Worm (Caenorhabditis elegans) whole organism, late embryonic: Measurements from ENCODE around the gene srw-36.
A peak's percentile ranks its signal among the peaks of the same experiment; 100 is the strongest.

Source experiments
- C38D4.7 ChIP-seq: fragments of 200-800 bp; sonication (Bioruptor generic); optimal IDR thresholded peaks from 2 replicates; lab custom pipeline; 2018; ENCODE audit warnings: mild to moderate bottlenecking, missing genetic modification characterization, moderate library complexity, missing compliant biosample characterization
- F13H6.1 ChIP-seq: sonication (generic microtip); optimal IDR thresholded peaks from 2 replicates; lab custom pipeline; 2016; ENCODE audit warnings: missing genetic modification characterization, missing compliant biosample characterization
- T23F11.4 ChIP-seq: fragments of 200-800 bp; sonication (Bioruptor generic); optimal IDR thresholded peaks from 2 replicates; lab custom pipeline; 2018; ENCODE audit warnings: mild to moderate bottlenecking, missing genetic modification characterization, missing compliant biosample characterization
- ama-1 ChIP-seq: fragments of 150-350 bp; optimal IDR thresholded peaks from 2 replicates; lab custom pipeline; 2014
- ceh-14 ChIP-seq: sonication (generic microtip); optimal IDR thresholded peaks from 2 replicates; lab custom pipeline; 2016; ENCODE audit warnings: missing genotype, missing genetic modification characterization, missing compliant biosample characterization
- ceh-19 ChIP-seq: fragments of 200-800 bp; sonication (Bioruptor generic); optimal IDR thresholded peaks from 2 replicates; lab custom pipeline; 2018; ENCODE audit warnings: mild to moderate bottlenecking, missing genetic modification characterization, missing compliant biosample characterization
- ceh-2 ChIP-seq: sonication (generic microtip); optimal IDR thresholded peaks from 2 replicates; lab custom pipeline; 2016; ENCODE audit warnings: missing genotype, missing genetic modification characterization, missing compliant biosample characterization
- ceh-22 ChIP-seq: sonication (generic microtip); optimal IDR thresholded peaks from 2 replicates; lab custom pipeline; 2017; ENCODE audit warnings: missing biosample characterization, missing genetic modification characterization
- ceh-24 ChIP-seq: sonication (generic microtip); optimal IDR thresholded peaks from 2 replicates; lab custom pipeline; 2016; ENCODE audit warnings: mild to moderate bottlenecking, missing genetic modification characterization, missing compliant biosample characterization
- ceh-9 ChIP-seq: sonication (generic microtip); optimal IDR thresholded peaks from 2 replicates; lab custom pipeline; 2016; ENCODE audit warnings: mild to moderate bottlenecking, missing genetic modification characterization, inconsistent platforms, missing compliant biosample characterization
- che-1 ChIP-seq: sonication (generic microtip); optimal IDR thresholded peaks from 2 replicates; lab custom pipeline; 2016; ENCODE audit warnings: mild to moderate bottlenecking, missing genetic modification characterization, missing compliant biosample characterization
- dve-1 ChIP-seq: sonication (generic microtip); optimal IDR thresholded peaks from 2 replicates; lab custom pipeline; 2017; ENCODE audit warnings: antibody characterized with exemption, mild to moderate bottlenecking, missing genetic modification characterization, missing compliant biosample characterization
- elt-2 ChIP-seq: sonication (generic microtip); optimal IDR thresholded peaks from 2 replicates; lab custom pipeline; 2016; ENCODE audit warnings: missing genetic modification reagents, missing genetic modification characterization, missing compliant biosample characterization
- eyg-1 ChIP-seq: sonication (generic microtip); optimal IDR thresholded peaks from 2 replicates; lab custom pipeline; 2016; ENCODE audit warnings: missing genotype, missing genetic modification characterization, missing compliant biosample characterization
- fax-1 ChIP-seq: sonication (generic microtip); optimal IDR thresholded peaks from 2 replicates; lab custom pipeline; 2016; ENCODE audit warnings: missing genotype, missing genetic modification characterization, missing compliant biosample characterization
- hlh-6 ChIP-seq: sonication (generic microtip); optimal IDR thresholded peaks from 2 replicates; lab custom pipeline; 2016; ENCODE audit warnings: missing genotype, missing genetic modification characterization, missing compliant biosample characterization
- hlh-8 ChIP-seq: sonication (generic microtip); optimal IDR thresholded peaks from 2 replicates; lab custom pipeline; 2016; ENCODE audit warnings: missing genotype, missing genetic modification characterization, missing compliant biosample characterization
- lim-6 ChIP-seq: sonication (generic microtip); optimal IDR thresholded peaks from 2 replicates; lab custom pipeline; 2016; ENCODE audit warnings: missing genetic modification characterization, missing compliant biosample characterization
- lin-11 ChIP-seq: fragments of 200-800 bp; sonication (Bioruptor generic); optimal IDR thresholded peaks from 2 replicates; lab custom pipeline; 2018; ENCODE audit warnings: mild to moderate bottlenecking, missing genetic modification characterization, missing compliant biosample characterization
- nfya-1 ChIP-seq: sonication (generic microtip); optimal IDR thresholded peaks from 2 replicates; lab custom pipeline; 2017; ENCODE audit warnings: missing genetic modification characterization, mild to moderate bottlenecking, missing compliant biosample characterization, antibody characterized with exemption, moderate library complexity
- odd-2 ChIP-seq: sonication (generic microtip); optimal IDR thresholded peaks from 2 replicates; lab custom pipeline; 2017; ENCODE audit warnings: antibody characterized with exemption, mild to moderate bottlenecking, missing genetic modification characterization, missing compliant biosample characterization
- pag-3 ChIP-seq: sonication (generic microtip); optimal IDR thresholded peaks from 2 replicates; lab custom pipeline; 2016; ENCODE audit warnings: missing compliant biosample characterization, missing genetic modification characterization, borderline replicate concordance
- pha-2 ChIP-seq: sonication (generic microtip); optimal IDR thresholded peaks from 2 replicates; lab custom pipeline; 2017; ENCODE audit warnings: mild to moderate bottlenecking, missing genetic modification characterization, missing compliant biosample characterization
- pqm-1 ChIP-seq: sonication (generic microtip); optimal IDR thresholded peaks from 2 replicates; lab custom pipeline; 2016; ENCODE audit warnings: missing genetic modification characterization, missing compliant biosample characterization
- ref-2 ChIP-seq: sonication (generic microtip); optimal IDR thresholded peaks from 2 replicates; lab custom pipeline; 2016; ENCODE audit warnings: missing genetic modification characterization, missing compliant biosample characterization
- sdc-2 ChIP-seq: sonication (generic microtip); optimal IDR thresholded peaks from 2 replicates; lab custom pipeline; 2016; ENCODE audit warnings: missing genotype, missing genetic modification characterization, missing compliant biosample characterization
- sox-4 ChIP-seq: sonication (generic microtip); optimal IDR thresholded peaks from 2 replicates; lab custom pipeline; 2017; ENCODE audit warnings: mild to moderate bottlenecking, missing genetic modification characterization, inconsistent platforms, missing compliant biosample characterization
- syd-9 ChIP-seq: sonication (generic microtip); optimal IDR thresholded peaks from 2 replicates; lab custom pipeline; 2016; ENCODE audit warnings: mild to moderate bottlenecking, missing genetic modification characterization, moderate library complexity, missing compliant biosample characterization
- tbx-2 ChIP-seq: sonication (generic microtip); optimal IDR thresholded peaks from 2 replicates; lab custom pipeline; 2016; ENCODE audit warnings: missing genetic modification characterization, missing compliant biosample characterization
- tbx-7 ChIP-seq: sonication (generic microtip); optimal IDR thresholded peaks from 2 replicates; lab custom pipeline; 2016; ENCODE audit warnings: missing genotype, missing genetic modification characterization, missing compliant biosample characterization
- ttx-3 ChIP-seq: sonication (generic microtip); optimal IDR thresholded peaks from 2 replicates; lab custom pipeline; 2016; ENCODE audit warnings: missing genetic modification reagents, missing genetic modification characterization, missing compliant biosample characterization
- unc-3 ChIP-seq, 2 experiments: fragments of 200-800 bp in 1 of 2; sonication (Bioruptor generic) in 1 of 2; sonication (generic microtip) in 1 of 2; conservative IDR thresholded peaks in 1 of 2; optimal IDR thresholded peaks in 1 of 2; 2 replicates each; pipeline versions ENCODE4 v1.3.6 to Lab custom; 2016 to 2022; ENCODE audit warnings: missing compliant biosample characterization in 2 of 2, missing genetic modification characterization in 2 of 2, missing genetic modification reagents in 1 of 2

srw-36 gene

DNA sequence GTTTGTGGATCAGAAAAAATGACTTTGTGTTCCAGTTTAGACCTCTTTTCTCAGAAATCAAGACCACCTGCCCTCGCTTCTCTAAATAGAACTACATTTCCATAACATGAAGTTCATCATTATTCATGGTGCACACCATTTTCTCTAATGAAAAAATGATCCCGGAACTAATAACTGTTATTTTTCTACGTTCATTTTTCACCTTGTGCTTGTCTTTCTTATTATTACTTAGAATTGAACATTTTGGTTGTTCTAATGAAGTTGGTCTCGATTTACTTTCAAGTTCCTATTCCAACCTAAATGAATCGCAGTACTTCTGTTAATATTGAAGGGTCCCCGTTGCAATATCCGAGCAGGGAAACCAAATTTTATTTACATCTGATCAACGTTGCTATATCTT lies at the start of gene srw-36:
Gene srw-36 (plus strand): TSS at position 301 of the 400 bp plus-strand sequence.
- TF ChIP-seq ceh-22 (tag; lab: Kevin White, UChicago), result no peak

- TF ChIP-seq fax-1 (no peak), pqm-1 (tag; lab: Kevin White, UChicago) (no peak), tbx-2 (tag; lab: Kevin White, UChicago) (no peak), T23F11.4 (GFP tag; lab: Kevin White, UChicago) (no peak), lin-11 (tag; lab: Kevin White, UChicago) (no peak), elt-2 (tag; lab: Kevin White, UChicago) (peak; percentile 76), syd-9 (no peak), dve-1 (tag; lab: Kevin White, UChicago) (no peak)
Measured at ce11 chrV:16635911-16636310, 47.1 kb upstream of the srw-36 start, which contains the start of gene mltn-11. Gene mltn-11 (plus strand): TSS chrV:16636186.

ce11 chrV:16638204-16638603 lies 44.8 kb upstream of the srw-36 start, which contains the start of gene srw-76:
Gene srw-76 (minus strand): TSS chrV:16638304.
- no peak for TF ChIP-seq pqm-1 (tag; lab: Kevin White, UChicago)
- no peak for TF ChIP-seq F13H6.1 (tag; lab: Kevin White, UChicago)
- TF ChIP-seq ref-2 (tag; lab: Kevin White, UChicago), result no peak

DNA sequence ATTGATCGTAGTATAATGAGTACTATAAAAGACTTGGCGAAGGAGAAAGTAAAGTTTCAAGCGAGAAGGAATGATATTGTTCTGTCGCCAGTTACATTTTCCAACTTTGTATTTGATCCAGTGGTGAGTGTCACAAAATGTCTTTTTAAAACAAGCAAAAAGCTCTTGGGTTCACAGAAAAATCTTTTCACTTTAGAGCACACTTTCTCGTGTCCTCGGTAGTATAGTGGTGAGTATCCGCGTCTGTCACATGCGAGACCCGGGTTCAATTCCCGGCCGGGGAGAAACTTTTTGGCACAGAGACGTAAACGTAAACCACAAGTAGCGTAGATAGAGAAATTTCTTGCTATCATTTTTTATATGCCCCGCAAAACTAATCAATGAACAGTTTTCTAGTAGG lies 42.6 kb upstream of the srw-36 start:
- TF ChIP-seq pag-3 (tag; lab: Kevin White, UChicago), result no peak
- TF ChIP-seq odd-2 (tag; lab: Kevin White, UChicago), result no peak
- TF ChIP-seq eyg-1 (tag; lab: Kevin White, UChicago), result no peak
- TF ChIP-seq sox-4 (tag; lab: Kevin White, UChicago), result no peak
- TF ChIP-seq ceh-14 (tag; lab: Kevin White, UChicago), result no peak
- TF ChIP-seq ceh-24 (tag; lab: Kevin White, UChicago), result no peak
- TF ChIP-seq unc-3 (GFP tag; conservative IDR thresholded peaks at IDR 0.05; lab: Robert Waterston, UW), result no peak
- no peak for TF ChIP-seq unc-3 (tag; optimal IDR thresholded peaks at IDR 0.05; lab: Kevin White, UChicago)
- no peak for TF ChIP-seq ama-1
- TF ChIP-seq pha-2 (tag; lab: Kevin White, UChicago), result no peak
- no peak for TF ChIP-seq ceh-19 (GFP tag; lab: Kevin White, UChicago)
- no peak for TF ChIP-seq nfya-1 (tag; lab: Kevin White, UChicago)
- no peak for TF ChIP-seq che-1 (tag; lab: Kevin White, UChicago)
- TF ChIP-seq, all 69 proteins: peak for 0

DNA sequence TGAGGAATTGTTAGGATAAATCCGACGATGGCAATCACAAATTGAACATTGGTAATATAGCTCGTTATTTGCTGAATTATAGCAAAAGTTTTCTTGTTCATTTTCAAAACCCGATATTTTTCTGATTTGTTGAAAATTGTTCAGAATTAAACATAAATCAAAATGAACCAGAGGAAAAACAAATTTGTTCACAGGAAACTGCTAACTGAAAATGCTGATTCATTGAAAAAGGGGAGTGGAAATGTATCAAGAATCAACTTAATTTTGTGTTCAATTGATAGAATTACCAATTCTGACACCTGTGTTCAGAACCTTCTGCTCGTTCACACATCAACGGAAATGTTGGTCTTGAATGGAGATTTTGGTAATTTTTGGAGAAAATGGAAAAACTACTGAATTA lies 39.4 kb upstream of the srw-36 start, which contains the start of gene srw-77:
Gene srw-77 (minus strand): TSS at position 101 of the 400 bp plus-strand sequence.
- TF ChIP-seq ttx-3, result no peak
- TF ChIP-seq T23F11.4 (GFP tag; lab: Kevin White, UChicago), result no peak
- TF ChIP-seq C38D4.7 (GFP tag; lab: Kevin White, UChicago), result no peak
- TF ChIP-seq sdc-2 (tag; lab: Kevin White, UChicago), result no peak
- TF ChIP-seq sox-4 (tag; lab: Kevin White, UChicago), result no peak
- no peak for TF ChIP-seq hlh-8 (tag; lab: Kevin White, UChicago)
- TF ChIP-seq tbx-7 (tag; lab: Kevin White, UChicago), result no peak
- TF ChIP-seq lim-6 (tag; lab: Kevin White, UChicago), result no peak
- TF ChIP-seq ceh-9 (tag; lab: Kevin White, UChicago), result no peak
- TF ChIP-seq pag-3 (tag; lab: Kevin White, UChicago), result no peak
- no peak for TF ChIP-seq ceh-2 (tag; lab: Kevin White, UChicago)
- no peak for TF ChIP-seq hlh-6 (tag; lab: Kevin White, UChicago)
